Fruit fly (Drosophila melanogaster) whole organism, embryonic: Measurements from ENCODE around the gene Grik.

Experiments used
- ATbp ChIP-seq: fragments of 200-800 bp; sonication (Bioruptor generic); optimal IDR thresholded peaks from 2 replicates; lab custom pipeline; 2017; ENCODE audit warnings: missing biosample characterization, mild to moderate bottlenecking, missing genetic modification characterization, missing genetic modification reagents
- Abd-B ChIP-seq: fragments of 200-800 bp; sonication (Bioruptor generic); optimal IDR thresholded peaks from 2 replicates; lab custom pipeline; 2018; ENCODE audit warnings: missing biosample characterization, mild to moderate bottlenecking, missing genetic modification characterization, moderate library complexity
- Awh ChIP-seq: fragments of 200-800 bp; sonication (Bioruptor generic); IDR thresholded peaks from 2 replicates; pipeline ENCODE4, ENCODE4 v1.3.6; 2022; ENCODE audit warnings: missing biosample characterization, missing genetic modification characterization
- Bgb ChIP-seq: fragments of 200-800 bp; sonication (Bioruptor generic); IDR thresholded peaks from 2 replicates; pipeline ENCODE4 v1.3.6; 2022; ENCODE audit warnings: missing biosample characterization, missing genetic modification characterization; ENCODE audit not compliant: partially characterized antibody
- CG11398 ChIP-seq: fragments of 200-800 bp; sonication (Bioruptor generic); optimal IDR thresholded peaks from 2 replicates; lab custom pipeline; 2016; ENCODE audit warnings: missing biosample characterization, missing genetic modification characterization
- CG11695 ChIP-seq: fragments of 200-800 bp; sonication (Bioruptor generic); IDR thresholded peaks from 3 replicates; pipeline ENCODE4 v1.3.6; 2022; ENCODE audit warnings: missing biosample characterization, missing genetic modification characterization
- CG12236 ChIP-seq: fragments of 200-800 bp; sonication (Bioruptor generic); optimal IDR thresholded peaks from 2 replicates; lab custom pipeline; 2016; ENCODE audit warnings: missing biosample characterization, missing genetic modification characterization
- CG13123 ChIP-seq: fragments of 200-800 bp; sonication (Bioruptor generic); optimal IDR thresholded peaks from 2 replicates; lab custom pipeline; 2016; ENCODE audit warnings: missing biosample characterization, missing genetic modification characterization
- CG1529 ChIP-seq: fragments of 200-800 bp; sonication (Bioruptor generic); optimal IDR thresholded peaks from 3 replicates; lab custom pipeline; 2018; ENCODE audit warnings: missing biosample characterization, missing genetic modification characterization
- CG17359 ChIP-seq: fragments of 200-800 bp; sonication (Bioruptor generic); optimal IDR thresholded peaks from 3 replicates; lab custom pipeline; 2018; ENCODE audit warnings: missing biosample characterization, mild to moderate bottlenecking, missing genetic modification characterization, moderate library complexity
- CG17385 ChIP-seq: fragments of 200-800 bp; sonication (Bioruptor generic); optimal IDR thresholded peaks from 3 replicates; lab custom pipeline; 2018; ENCODE audit warnings: missing biosample characterization, mild to moderate bottlenecking, missing genetic modification characterization
- CG18476 ChIP-seq: fragments of 200-800 bp; sonication (Bioruptor generic); optimal IDR thresholded peaks from 2 replicates; lab custom pipeline; 2016; ENCODE audit warnings: missing biosample characterization, mild to moderate bottlenecking, missing genetic modification characterization
- CG2116 ChIP-seq: fragments of 200-800 bp; sonication (Bioruptor generic); optimal IDR thresholded peaks from 3 replicates; lab custom pipeline; 2018; ENCODE audit warnings: missing biosample characterization, mild to moderate bottlenecking, missing genetic modification characterization
- CG2889 ChIP-seq: fragments of 200-800 bp; sonication (Bioruptor generic); IDR thresholded peaks from 3 replicates; pipeline ENCODE4 v1.3.6; 2022; ENCODE audit warnings: missing biosample characterization, missing genetic modification characterization
- CG30403 ChIP-seq: fragments of 200-800 bp; sonication (Bioruptor generic); optimal IDR thresholded peaks from 3 replicates; lab custom pipeline; 2016; ENCODE audit warnings: missing biosample characterization, missing genetic modification characterization
- CG3281 ChIP-seq: fragments of 200-800 bp; sonication (Bioruptor generic); optimal IDR thresholded peaks from 3 replicates; lab custom pipeline; 2017; ENCODE audit warnings: missing biosample characterization, mild to moderate bottlenecking, missing genetic modification characterization
- CG3995 ChIP-seq: fragments of 200-800 bp; sonication (Bioruptor generic); optimal IDR thresholded peaks from 3 replicates; lab custom pipeline; 2016; ENCODE audit warnings: missing biosample characterization, missing genetic modification characterization
- CG4360 ChIP-seq: fragments of 200-800 bp; sonication (Bioruptor generic); IDR thresholded peaks from 2 replicates; pipeline ENCODE4 v1.3.6; 2022; ENCODE audit warnings: missing biosample characterization, missing genetic modification characterization
- CG5953 ChIP-seq: fragments of 200-800 bp; sonication (Bioruptor generic); IDR thresholded peaks from 2 replicates; pipeline ENCODE4 v1.3.6; 2022; ENCODE audit warnings: missing biosample characterization, missing genetic modification characterization
- CG6683 ChIP-seq: fragments of 200-800 bp; sonication (Bioruptor generic); optimal IDR thresholded peaks from 2 replicates; lab custom pipeline; 2017; ENCODE audit warnings: missing biosample characterization, mild to moderate bottlenecking, missing genetic modification characterization, missing genetic modification reagents
- CG7987 ChIP-seq: fragments of 200-800 bp; sonication (Bioruptor generic); optimal IDR thresholded peaks from 2 replicates; lab custom pipeline; 2018; ENCODE audit warnings: missing biosample characterization, mild to moderate bottlenecking, missing genetic modification characterization, moderate library complexity
- CG8388 ChIP-seq: fragments of 200-800 bp; sonication (Bioruptor generic); optimal IDR thresholded peaks from 2 replicates; lab custom pipeline; 2019; ENCODE audit warnings: missing biosample characterization, mild to moderate bottlenecking, missing genetic modification characterization, moderate library complexity
- CG9437 ChIP-seq: fragments of 200-800 bp; sonication (Bioruptor generic); optimal IDR thresholded peaks from 2 replicates; lab custom pipeline; 2018; ENCODE audit warnings: missing biosample characterization, mild to moderate bottlenecking, missing genetic modification characterization
- CoRest ChIP-seq: fragments of 200-800 bp; sonication (Bioruptor generic); optimal IDR thresholded peaks from 3 replicates; lab custom pipeline; 2018; ENCODE audit warnings: missing biosample characterization, mild to moderate bottlenecking, missing genetic modification characterization, moderate library complexity
- Dip2 ChIP-seq: fragments of 200-800 bp; sonication (Bioruptor generic); IDR thresholded peaks from 2 replicates; pipeline ENCODE4 v1.3.6; 2022; ENCODE audit warnings: missing biosample characterization, missing genetic modification characterization
- Gug ChIP-seq: fragments of 200-800 bp; sonication (Bioruptor generic); IDR thresholded peaks from 4 replicates; pipeline ENCODE4 v1.3.6; 2022; ENCODE audit warnings: missing biosample characterization, missing genetic modification characterization
- HLH3B ChIP-seq: fragments of 200-800 bp; sonication (Bioruptor generic); IDR thresholded peaks from 2 replicates; pipeline ENCODE4 v1.3.6; 2022; ENCODE audit warnings: missing biosample characterization, missing genetic modification characterization
- Myb ChIP-seq: fragments of 200-800 bp; sonication (Bioruptor generic); optimal IDR thresholded peaks from 2 replicates; lab custom pipeline; 2016; ENCODE audit warnings: missing biosample characterization, missing genetic modification characterization
- Oaz ChIP-seq: fragments of 200-800 bp; sonication (Bioruptor generic); IDR thresholded peaks from 2 replicates; pipeline ENCODE4 v1.3.6; 2022; ENCODE audit warnings: missing biosample characterization, missing genetic modification characterization
- Sox102F ChIP-seq: fragments of 200-800 bp; sonication (Bioruptor generic); optimal IDR thresholded peaks from 2 replicates; lab custom pipeline; 2018; ENCODE audit warnings: missing biosample characterization, mild to moderate bottlenecking, missing genetic modification characterization, moderate library complexity
- TFAM ChIP-seq: fragments of 200-800 bp; sonication (Bioruptor generic); optimal IDR thresholded peaks from 2 replicates; lab custom pipeline; 2017; ENCODE audit warnings: missing biosample characterization, missing genetic modification characterization, inconsistent platforms
- az2 ChIP-seq: fragments of 200-800 bp; sonication (Bioruptor generic); optimal IDR thresholded peaks from 3 replicates; lab custom pipeline; 2016; ENCODE audit warnings: missing biosample characterization, missing genetic modification characterization
- cato ChIP-seq: fragments of 200-800 bp; sonication (Bioruptor generic); optimal IDR thresholded peaks from 2 replicates; lab custom pipeline; 2016; ENCODE audit warnings: missing biosample characterization, missing genetic modification characterization, borderline replicate concordance
- caup ChIP-seq: fragments of 200-800 bp; sonication (Bioruptor generic); optimal IDR thresholded peaks from 3 replicates; lab custom pipeline; 2017; ENCODE audit warnings: missing biosample characterization, mild to moderate bottlenecking, missing genetic modification characterization, moderate library complexity; ENCODE audit not compliant: severe bottlenecking
- chinmo ChIP-seq: fragments of 200-800 bp; sonication (Bioruptor generic); IDR thresholded peaks from 4 replicates; pipeline ENCODE4 v1.3.6; 2022; ENCODE audit warnings: missing biosample characterization, missing genetic modification characterization; ENCODE audit not compliant: partially characterized antibody
- chm ChIP-seq: fragments of 200-800 bp; sonication (Bioruptor generic); IDR thresholded peaks from 2 replicates; pipeline ENCODE4 v1.3.6; 2022; ENCODE audit warnings: missing biosample characterization, missing genetic modification characterization
- dati ChIP-seq: fragments of 200-800 bp; sonication (Bioruptor generic); IDR thresholded peaks from 2 replicates; pipeline ENCODE4 v1.3.6; 2022; ENCODE audit warnings: missing biosample characterization, missing genetic modification characterization
- exex ChIP-seq: fragments of 200-800 bp; sonication (Bioruptor generic); optimal IDR thresholded peaks from 4 replicates; lab custom pipeline; 2018; ENCODE audit warnings: missing biosample characterization, mild to moderate bottlenecking, missing genetic modification characterization, moderate library complexity
- gro ChIP-seq: fragments of 200-800 bp; sonication (Bioruptor generic); optimal IDR thresholded peaks from 2 replicates; lab custom pipeline; 2016; ENCODE audit warnings: missing biosample characterization, missing genetic modification characterization
- kni ChIP-seq: fragments of 200-800 bp; sonication (Bioruptor generic); optimal IDR thresholded peaks from 3 replicates; lab custom pipeline; 2017; ENCODE audit warnings: mild to moderate bottlenecking, missing biosample characterization, missing genetic modification reagents, missing genetic modification characterization
- pb ChIP-seq: fragments of 200-800 bp; sonication (Bioruptor generic); optimal IDR thresholded peaks from 3 replicates; lab custom pipeline; 2016; ENCODE audit warnings: missing biosample characterization, missing genetic modification characterization
- prd ChIP-seq, 3 experiments: fragments of >200 bp in 2 of 3; fragments of 200-800 bp in 1 of 3; sonication (Bioruptor generic) in 1 of 3; optimal IDR thresholded peaks in 2 of 3; IDR thresholded peaks in 1 of 3; 2 replicates in 2 of 3; 3 replicates in 1 of 3; pipeline versions ENCODE4 v1.3.6 to Lab custom; 2017 to 2022; ENCODE audit warnings: missing biosample characterization in 1 of 3, missing genetic modification characterization in 1 of 3
- psq ChIP-seq: fragments of 200-800 bp; sonication (Bioruptor generic); optimal IDR thresholded peaks from 2 replicates; lab custom pipeline; 2017; ENCODE audit warnings: missing biosample characterization, missing genetic modification characterization
- rib ChIP-seq: fragments of 200-800 bp; sonication (Bioruptor generic); IDR thresholded peaks from 2 replicates; pipeline ENCODE4 v1.3.6; 2022; ENCODE audit warnings: missing biosample characterization, missing genetic modification characterization
- schlank ChIP-seq: fragments of 200-800 bp; sonication (Bioruptor generic); optimal IDR thresholded peaks from 2 replicates; lab custom pipeline; 2018; ENCODE audit warnings: missing biosample characterization, mild to moderate bottlenecking, missing genetic modification characterization
- sim ChIP-seq: fragments of 200-800 bp; sonication (Bioruptor generic); IDR thresholded peaks from 2 replicates; pipeline ENCODE4 v1.3.6; 2022; ENCODE audit warnings: missing biosample characterization, missing genetic modification characterization
- sug ChIP-seq: fragments of 200-800 bp; optimal IDR thresholded peaks from 2 replicates; lab custom pipeline; 2019; ENCODE audit warnings: missing biosample characterization, mild to moderate bottlenecking, missing genetic modification characterization, moderate library complexity

Gene Grik

DNA sequence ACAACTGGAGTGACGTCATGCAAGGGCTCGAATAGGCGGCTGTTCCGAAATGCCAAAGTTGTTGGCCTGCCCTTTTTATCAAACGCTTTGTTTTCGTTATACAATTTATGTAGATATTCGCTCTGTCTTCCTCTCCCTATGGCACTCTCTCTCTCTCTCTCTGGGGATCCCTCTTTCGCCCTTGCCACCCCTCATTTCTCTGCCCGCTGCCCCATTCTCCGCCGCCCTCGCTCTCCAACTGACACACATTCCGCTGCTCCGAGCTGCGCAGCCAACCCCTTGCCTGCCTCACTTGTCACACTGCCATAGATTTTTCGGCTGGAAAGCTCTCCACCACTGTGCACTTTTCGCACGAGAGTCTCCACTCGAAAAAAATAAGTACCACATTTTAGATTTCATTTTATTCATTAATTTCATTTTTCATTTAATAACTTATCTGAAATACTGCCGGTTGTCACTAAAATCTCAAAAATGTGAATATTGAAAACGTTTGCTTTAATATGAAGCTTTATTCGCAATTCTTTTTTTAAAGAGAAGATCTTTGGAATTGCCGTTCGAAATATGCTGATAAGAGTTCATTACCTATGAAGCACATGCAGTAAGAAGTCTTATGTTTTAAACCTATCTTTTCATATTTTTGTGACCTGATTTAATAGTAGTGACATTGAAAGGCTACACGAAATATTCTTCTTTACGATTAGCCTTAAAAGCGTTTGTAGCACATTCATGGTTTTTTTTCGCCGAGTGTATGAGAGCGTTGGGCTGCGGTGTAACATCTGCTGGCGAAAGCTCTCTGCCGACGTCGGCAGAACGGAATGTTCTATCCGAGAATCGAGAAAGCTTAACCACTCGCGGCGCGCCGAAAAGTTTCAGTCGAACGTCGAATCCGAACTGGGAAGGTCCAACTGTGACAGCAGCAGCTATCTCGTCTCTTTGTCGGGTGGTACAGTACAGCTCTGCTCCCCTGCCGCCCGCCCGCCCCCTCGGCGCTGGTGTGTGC, 55.4 kb downstream of the Grik start (continued):
- TF ChIP-seq CG13123 (GFP tag; lab: Kevin White, UChicago) (peak; percentile 61), schlank (tag; lab: Kevin White, UChicago) (peak; percentile 53), az2 (GFP tag; lab: Kevin White, UChicago) (peak; percentile 89), CG18476 (GFP tag; lab: Kevin White, UChicago) (peak; percentile 91), CG12236 (GFP tag; lab: Kevin White, UChicago) (peak; percentile 39), gro (GFP tag; lab: Kevin White, UChicago) (peak; percentile 75), CoRest (peak; percentile 95), ATbp (GFP tag; lab: Kevin White, UChicago) (peak; percentile 74), CG1529 (GFP tag; lab: Kevin White, UChicago) (peak; percentile 82), Gug (GFP tag; lab: Robert Waterston, UW) (peak; percentile 65), CG3995 (GFP tag; lab: Kevin White, UChicago) (peak; percentile 73), kni (GFP tag; lab: Kevin White, UChicago) (peak; percentile 37), sim (no peak), chm (GFP tag; lab: Robert Waterston, UW) (peak; percentile 51; the same call in 1 of the 2 replicates), Dip2 (GFP tag; lab: Robert Waterston, UW) (no peak), CG17385 (GFP tag; lab: Kevin White, UChicago) (peak; percentile 87), CG9437 (peak; percentile 93), HLH3B (peak; percentile 33; the same call in 1 of the 2 replicates), CG2116 (GFP tag; lab: Kevin White, UChicago) (peak; percentile 39), TFAM (GFP tag; lab: Kevin White, UChicago) (peak; percentile 1), prd (optimal IDR thresholded peaks at IDR 0.05; lab: Kevin White, UChicago) (no peak), prd (GFP tag; IDR thresholded peaks at IDR 0.05; lab: Robert Waterston, UW) (peak; percentile 64; the same call in 2 of the 3 replicates), Awh (no peak), Bgb (GFP tag; lab: Robert Waterston, UW) (peak; percentile 69), exex (tag; lab: Kevin White, UChicago) (peak; percentile 69), CG3281 (GFP tag; lab: Kevin White, UChicago) (peak; percentile 95), psq (GFP tag; lab: Kevin White, UChicago) (peak; percentile 67), Abd-B (GFP tag; lab: Kevin White, UChicago) (peak; percentile 83), cato (GFP tag; lab: Kevin White, UChicago) (peak; percentile 76), CG2889 (GFP tag; lab: Robert Waterston, UW) (0 out of 3 replicates have a peak, but pooled peaks have one; percentile 15), rib (peak; percentile 32), Myb (GFP tag; lab: Kevin White, UChicago) (peak; percentile 61), CG11398 (GFP tag; lab: Kevin White, UChicago) (peak; percentile 17), pb (peak; percentile 60), CG30403 (GFP tag; lab: Kevin White, UChicago) (peak; percentile 96), chinmo (GFP tag; lab: Robert Waterston, UW) (peak; percentile 84; the same call in 3 of the 4 replicates), sug (tag; lab: Kevin White, UChicago) (peak; percentile 87), CG7987 (GFP tag; lab: Kevin White, UChicago) (peak; percentile 28), CG8388 (GFP tag; lab: Kevin White, UChicago) (peak; percentile 81), CG17359 (tag; lab: Kevin White, UChicago) (peak; percentile 86), CG6683 (peak; percentile 90), caup (GFP tag; lab: Kevin White, UChicago) (peak; percentile 82), CG5953 (GFP tag; lab: Robert Waterston, UW) (no peak), Oaz (no peak), Sox102F (peak; percentile 89), CG4360 (GFP tag; lab: Robert Waterston, UW) (no peak), dati (GFP tag; lab: Robert Waterston, UW) (no peak), CG11695 (peak; percentile 71)
